Fruit fly (Drosophila melanogaster) whole organism, embryonic: ENCODE measurements around the gene mRpS18C.

Experiments used
- Aef1 ChIP-seq: fragments of 200-800 bp; sonication (Bioruptor generic); IDR thresholded peaks from 3 replicates; pipeline ENCODE4 v1.3.6; 2022; ENCODE audit warnings: missing biosample characterization, missing genetic modification characterization
- Blimp-1 ChIP-seq: fragments of 200-800 bp; sonication (Bioruptor generic); optimal IDR thresholded peaks from 3 replicates; lab custom pipeline; 2018; ENCODE audit warnings: missing biosample characterization, missing genetic modification characterization, mild to moderate bottlenecking, moderate library complexity, missing genetic modification reagents
- CG10431 ChIP-seq: fragments of 200-800 bp; sonication (Bioruptor generic); optimal IDR thresholded peaks from 3 replicates; lab custom pipeline; 2018; ENCODE audit warnings: missing biosample characterization, mild to moderate bottlenecking, missing genetic modification characterization
- CG11085 ChIP-seq: fragments of 200-800 bp; sonication (Bioruptor generic); IDR thresholded peaks from 2 replicates; pipeline ENCODE4 v1.3.6; 2022; ENCODE audit warnings: missing biosample characterization, missing genetic modification characterization
- CG11247 ChIP-seq: fragments of 200-800 bp; sonication (Bioruptor generic); IDR thresholded peaks from 2 replicates; pipeline ENCODE4 v1.3.6; 2022; ENCODE audit warnings: missing biosample characterization, missing genetic modification characterization
- CG1529 ChIP-seq: fragments of 200-800 bp; sonication (Bioruptor generic); optimal IDR thresholded peaks from 3 replicates; lab custom pipeline; 2018; ENCODE audit warnings: missing biosample characterization, missing genetic modification characterization
- CG16779 ChIP-seq: fragments of 200-800 bp; sonication (Bioruptor generic); IDR thresholded peaks from 2 replicates; pipeline ENCODE4 v1.3.6; 2022; ENCODE audit warnings: missing biosample characterization, missing genetic modification characterization
- CG17912 ChIP-seq: fragments of 200-800 bp; sonication (Bioruptor generic); optimal IDR thresholded peaks from 2 replicates; lab custom pipeline; 2018; ENCODE audit warnings: missing biosample characterization, mild to moderate bottlenecking, missing genetic modification characterization
- CG18262 ChIP-seq: fragments of 200-800 bp; optimal IDR thresholded peaks from 3 replicates; lab custom pipeline; 2019; ENCODE audit warnings: missing biosample characterization, mild to moderate bottlenecking, missing genetic modification characterization, moderate library complexity
- CG30431 ChIP-seq: fragments of 200-800 bp; sonication (Bioruptor generic); optimal IDR thresholded peaks from 2 replicates; lab custom pipeline; 2017; ENCODE audit warnings: missing biosample characterization, missing genetic modification characterization
- CG32767 ChIP-seq: fragments of 200-800 bp; sonication (Bioruptor generic); IDR thresholded peaks from 2 replicates; pipeline ENCODE4 v1.3.6; 2022; ENCODE audit warnings: missing biosample characterization, missing genetic modification characterization
- CG34376 ChIP-seq: fragments of 200-800 bp; sonication (Bioruptor generic); optimal IDR thresholded peaks from 2 replicates; lab custom pipeline; 2018; ENCODE audit warnings: missing biosample characterization, mild to moderate bottlenecking, missing genetic modification characterization
- CG3847 ChIP-seq: fragments of 200-800 bp; sonication (Bioruptor generic); IDR thresholded peaks from 2 replicates; pipeline ENCODE4 v1.3.6; 2022; ENCODE audit warnings: missing biosample characterization, missing genetic modification characterization
- CG4854 ChIP-seq: fragments of 200-800 bp; sonication (Bioruptor generic); optimal IDR thresholded peaks from 2 replicates; lab custom pipeline; 2016; ENCODE audit warnings: missing biosample characterization, missing genetic modification characterization, inconsistent platforms
- CG5180 ChIP-seq: fragments of 200-800 bp; sonication (Bioruptor generic); optimal IDR thresholded peaks from 3 replicates; lab custom pipeline; 2017; ENCODE audit warnings: missing biosample characterization, missing genetic modification characterization, mild to moderate bottlenecking, moderate library complexity, missing genetic modification reagents
- CG6813 ChIP-seq: fragments of 200-800 bp; sonication (Bioruptor generic); optimal IDR thresholded peaks from 2 replicates; lab custom pipeline; 2017; ENCODE audit warnings: missing biosample characterization, missing genetic modification characterization, mild to moderate bottlenecking, moderate library complexity, missing genetic modification reagents
- CG7357 ChIP-seq: fragments of 200-800 bp; sonication (Bioruptor generic); IDR thresholded peaks from 3 replicates; pipeline ENCODE4 v1.3.6; 2022; ENCODE audit warnings: missing biosample characterization, missing genetic modification characterization
- CG7372 ChIP-seq: fragments of 200-800 bp; sonication (Bioruptor generic); IDR thresholded peaks from 2 replicates; pipeline ENCODE4 v1.3.6; 2022; ENCODE audit warnings: missing biosample characterization, missing genetic modification characterization
- CG7786 ChIP-seq: fragments of 200-800 bp; sonication (Bioruptor generic); optimal IDR thresholded peaks from 2 replicates; lab custom pipeline; 2016; ENCODE audit warnings: missing biosample characterization, missing genetic modification characterization
- CG8089 ChIP-seq: fragments of 200-800 bp; sonication (Bioruptor generic); optimal IDR thresholded peaks from 3 replicates; lab custom pipeline; 2016; ENCODE audit warnings: missing biosample characterization, missing genetic modification characterization
- CG8478 ChIP-seq: fragments of >200 bp; optimal IDR thresholded peaks from 2 replicates; lab custom pipeline; 2018
- Dip2 ChIP-seq: fragments of 200-800 bp; sonication (Bioruptor generic); IDR thresholded peaks from 2 replicates; pipeline ENCODE4 v1.3.6; 2022; ENCODE audit warnings: missing biosample characterization, missing genetic modification characterization
- Dip3 ChIP-seq: fragments of 200-800 bp; sonication (Bioruptor generic); optimal IDR thresholded peaks from 3 replicates; lab custom pipeline; 2016; ENCODE audit warnings: missing biosample characterization, missing genetic modification characterization
- Fer2 ChIP-seq: fragments of 200-800 bp; sonication (Bioruptor generic); optimal IDR thresholded peaks from 2 replicates; lab custom pipeline; 2018; ENCODE audit warnings: missing biosample characterization, mild to moderate bottlenecking, missing genetic modification characterization, moderate library complexity
- HLHmδ ChIP-seq: fragments of 200-800 bp; sonication (Bioruptor generic); optimal IDR thresholded peaks from 2 replicates; lab custom pipeline; 2018; ENCODE audit warnings: missing biosample characterization, mild to moderate bottlenecking, missing genetic modification characterization, moderate library complexity
- MBD-R2 ChIP-seq: fragments of 200-800 bp; sonication (Bioruptor generic); IDR thresholded peaks from 2 replicates; pipeline ENCODE4 v1.3.6; 2022; ENCODE audit warnings: missing biosample characterization, missing genetic modification characterization
- Max ChIP-seq: fragments of 200-800 bp; sonication (Bioruptor generic); optimal IDR thresholded peaks from 2 replicates; lab custom pipeline; 2016; ENCODE audit warnings: missing biosample characterization, mild to moderate bottlenecking, missing genetic modification characterization
- Sry-β ChIP-seq: fragments of 200-800 bp; sonication (Bioruptor generic); optimal IDR thresholded peaks from 2 replicates; lab custom pipeline; 2018; ENCODE audit warnings: missing biosample characterization, mild to moderate bottlenecking, missing genetic modification characterization, moderate library complexity
- Xbp1 ChIP-seq: fragments of 200-800 bp; sonication (Bioruptor generic); optimal IDR thresholded peaks from 3 replicates; lab custom pipeline; 2016; ENCODE audit warnings: missing biosample characterization, mild to moderate bottlenecking, missing genetic modification characterization
- amos ChIP-seq: fragments of 200-800 bp; sonication (Bioruptor generic); IDR thresholded peaks from 2 replicates; pipeline ENCODE4 v1.3.6; 2022; ENCODE audit warnings: missing biosample characterization, missing genetic modification characterization; ENCODE audit not compliant: partially characterized antibody
- ara ChIP-seq: fragments of 200-800 bp; sonication (Bioruptor generic); IDR thresholded peaks from 2 replicates; pipeline ENCODE4 v1.3.6; 2022; ENCODE audit warnings: missing biosample characterization, missing genetic modification characterization
- ash1 ChIP-seq: fragments of 200-800 bp; sonication (Bioruptor generic); optimal IDR thresholded peaks from 2 replicates; lab custom pipeline; 2018; ENCODE audit warnings: missing biosample characterization, mild to moderate bottlenecking, missing genetic modification characterization
- bigmax ChIP-seq: fragments of 200-800 bp; sonication (Bioruptor generic); optimal IDR thresholded peaks from 2 replicates; lab custom pipeline; 2018; ENCODE audit warnings: missing biosample characterization, mild to moderate bottlenecking, missing genetic modification characterization
- crol ChIP-seq: fragments of 200-800 bp; sonication (Bioruptor generic); IDR thresholded peaks from 2 replicates; pipeline ENCODE4 v1.3.6; 2022; ENCODE audit warnings: missing biosample characterization, missing genetic modification characterization
- cwo ChIP-seq: fragments of 200-800 bp; sonication (Bioruptor generic); optimal IDR thresholded peaks from 3 replicates; lab custom pipeline; 2017; ENCODE audit warnings: missing biosample characterization, missing genetic modification characterization, mild to moderate bottlenecking, moderate library complexity, missing genetic modification reagents
- dm ChIP-seq: fragments of 200-800 bp; sonication (Bioruptor generic); optimal IDR thresholded peaks from 3 replicates; lab custom pipeline; 2016; ENCODE audit warnings: missing biosample characterization, missing genetic modification characterization
- dmrt99B ChIP-seq: fragments of 200-800 bp; sonication (Bioruptor generic); optimal IDR thresholded peaks from 2 replicates; lab custom pipeline; 2018; ENCODE audit warnings: missing biosample characterization, mild to moderate bottlenecking, missing genetic modification characterization, moderate library complexity
- emc ChIP-seq: fragments of 200-800 bp; sonication (Bioruptor generic); optimal IDR thresholded peaks from 2 replicates; lab custom pipeline; 2016; ENCODE audit warnings: missing biosample characterization, missing genetic modification characterization
- eve ChIP-seq, 2 experiments: fragments of >200 bp; optimal IDR thresholded peaks; 2 replicates each; lab custom pipeline; 2017; ENCODE audit warnings: missing biosample characterization in 2 of 2, missing genetic modification characterization in 2 of 2
- h ChIP-seq: fragments of >200 bp; optimal IDR thresholded peaks from 2 replicates; lab custom pipeline; 2017
- jigr1 ChIP-seq: fragments of 200-800 bp; sonication (Bioruptor generic); IDR thresholded peaks from 3 replicates; pipeline ENCODE4 v1.3.6; 2022; ENCODE audit warnings: missing biosample characterization, missing genetic modification characterization
- jumu ChIP-seq: fragments of 200-800 bp; sonication (Bioruptor generic); optimal IDR thresholded peaks from 3 replicates; lab custom pipeline; 2016; ENCODE audit warnings: missing biosample characterization, missing genetic modification characterization
- lov ChIP-seq, 2 experiments: fragments of 200-800 bp in 1 of 2; fragments of >200 bp in 1 of 2; sonication (Bioruptor generic) in 1 of 2; IDR thresholded peaks in 1 of 2; optimal IDR thresholded peaks in 1 of 2; 2 replicates in 1 of 2; 3 replicates in 1 of 2; pipeline versions ENCODE4 v1.3.6 to Lab custom; 2017 to 2022; ENCODE audit warnings: missing biosample characterization in 1 of 2, missing genetic modification characterization in 1 of 2
- repo ChIP-seq: fragments of 200-800 bp; sonication (Bioruptor generic); optimal IDR thresholded peaks from 2 replicates; lab custom pipeline; 2016; ENCODE audit warnings: missing biosample characterization, missing genetic modification characterization
- scrt ChIP-seq: fragments of 200-800 bp; sonication (Bioruptor generic); optimal IDR thresholded peaks from 2 replicates; lab custom pipeline; 2018; ENCODE audit warnings: missing biosample characterization, mild to moderate bottlenecking, missing genetic modification characterization, moderate library complexity
- shn ChIP-seq: fragments of 200-800 bp; sonication (Bioruptor generic); optimal IDR thresholded peaks from 3 replicates; lab custom pipeline; 2016; ENCODE audit warnings: missing biosample characterization, missing genetic modification characterization
- toy ChIP-seq: fragments of 200-800 bp; sonication (Bioruptor generic); IDR thresholded peaks from 2 replicates; pipeline ENCODE4 v1.3.6; 2022; ENCODE audit warnings: missing biosample characterization, missing genetic modification characterization
- vvl ChIP-seq: fragments of 200-800 bp; sonication (Bioruptor generic); IDR thresholded peaks from 2 replicates; pipeline ENCODE4 v1.3.6; 2022; ENCODE audit warnings: missing biosample characterization, missing genetic modification characterization
- wor ChIP-seq: fragments of 200-800 bp; sonication (Bioruptor generic); IDR thresholded peaks from 2 replicates; pipeline ENCODE4 v1.3.6; 2022; ENCODE audit warnings: missing biosample characterization, missing genetic modification characterization
- yki ChIP-seq: fragments of >200 bp; optimal IDR thresholded peaks from 3 replicates; lab custom pipeline; 2018
- zfh2 ChIP-seq: fragments of 200-800 bp; sonication (Bioruptor generic); optimal IDR thresholded peaks from 2 replicates; lab custom pipeline; 2016; ENCODE audit warnings: missing biosample characterization, missing genetic modification characterization

mRpS18C gene

dm6 chr3R:30388215-30388871 is 35.4 kb upstream of the mRpS18C start (continued):
- peak; percentile 97 for TF ChIP-seq CG34376 (GFP tag; lab: Kevin White, UChicago)
- TF ChIP-seq wor: peak; percentile 89
- peak; percentile 37 for TF ChIP-seq bigmax (GFP tag; lab: Kevin White, UChicago)
- peak; percentile 98 for TF ChIP-seq CG7786 (GFP tag; lab: Kevin White, UChicago)
- TF ChIP-seq CG1529 (GFP tag; lab: Kevin White, UChicago): peak; percentile 96
- peak; percentile 83 for TF ChIP-seq CG7357 (GFP tag; lab: Robert Waterston, UW)
- peak; percentile 76 for TF ChIP-seq Sry-β
- peak; percentile 95 for TF ChIP-seq dm (GFP tag; lab: Kevin White, UChicago)
- peak; percentile 64 for TF ChIP-seq CG17912 (GFP tag; lab: Kevin White, UChicago)
- peak; percentile 91 for TF ChIP-seq CG3847 (GFP tag; lab: Robert Waterston, UW)
- peak; percentile 98 for TF ChIP-seq CG18262 (tag; lab: Kevin White, UChicago)
- peak; percentile 90 for TF ChIP-seq CG4854 (GFP tag; lab: Kevin White, UChicago)
- peak; percentile 51 for TF ChIP-seq Dip2
- TF ChIP-seq CG10431 (GFP tag; lab: Kevin White, UChicago): peak; percentile 89
- TF ChIP-seq yki (lab: Kevin White, UChicago): no peak
- peak; percentile 97 for TF ChIP-seq CG8089 (GFP tag; lab: Kevin White, UChicago)
- TF ChIP-seq CG6813 (GFP tag; lab: Kevin White, UChicago): peak; percentile 91
- peak; percentile 91 for TF ChIP-seq Aef1 (GFP tag; lab: Robert Waterston, UW)
- no peak for TF ChIP-seq lov (optimal IDR thresholded peaks at IDR 0.05; lab: Kevin White, UChicago)
- TF ChIP-seq lov (GFP tag; IDR thresholded peaks at IDR 0.05; lab: Robert Waterston, UW): peak; percentile 86
- TF ChIP-seq jumu: peak; percentile 97
- TF ChIP-seq CG30431 (GFP tag; lab: Kevin White, UChicago): peak; percentile 93
- peak; percentile 96 for TF ChIP-seq zfh2 (GFP tag; lab: Kevin White, UChicago)
- no peak; the same call in 1 of the 2 replicates for TF ChIP-seq crol
- TF ChIP-seq Xbp1 (GFP tag; lab: Kevin White, UChicago): peak; percentile 97
- TF ChIP-seq ara (GFP tag; lab: Robert Waterston, UW): peak; percentile 81
- TF ChIP-seq HLHmδ: peak; percentile 82
- peak; percentile 90 for TF ChIP-seq CG5180 (GFP tag; lab: Kevin White, UChicago)
- peak; percentile 94 for TF ChIP-seq cwo (GFP tag; lab: Kevin White, UChicago)
- TF ChIP-seq CG7372 (GFP tag; lab: Robert Waterston, UW): peak; percentile 87
- TF ChIP-seq CG32767 (GFP tag; lab: Robert Waterston, UW): no peak; the same call in none of the 2 replicates
- TF ChIP-seq CG11085: peak; percentile 84
- peak; percentile 97 for TF ChIP-seq shn
- peak; percentile 88 for TF ChIP-seq scrt (GFP tag; lab: Kevin White, UChicago)
- TF ChIP-seq MBD-R2 (GFP tag; lab: Robert Waterston, UW): peak; percentile 61
- TF ChIP-seq emc: peak; percentile 96
- no peak for TF ChIP-seq h (lab: Kevin White, UChicago)
- TF ChIP-seq amos (GFP tag; lab: Robert Waterston, UW): no peak; the same call in 1 of the 2 replicates
- TF ChIP-seq eve (GFP tag; optimal IDR thresholded peaks at IDR 0.05; lab: Kevin White, UChicago): peak; percentile 13 to 99
- peak; percentile 90 for TF ChIP-seq Fer2 (tag; lab: Kevin White, UChicago)
- peak; percentile 85 for TF ChIP-seq jigr1 (GFP tag; lab: Robert Waterston, UW)
- peak; percentile 74; the same call in 1 of the 2 replicates for TF ChIP-seq toy (GFP tag; lab: Robert Waterston, UW)
- TF ChIP-seq dmrt99B (tag; lab: Kevin White, UChicago): peak; percentile 94
- TF ChIP-seq repo (GFP tag; lab: Kevin White, UChicago): peak; percentile 95
- peak; percentile 80 for TF ChIP-seq Blimp-1
- TF ChIP-seq Max (GFP tag; lab: Kevin White, UChicago): peak; percentile 95
- TF ChIP-seq CG16779 (GFP tag; lab: Robert Waterston, UW): peak; percentile 75
- TF ChIP-seq CG11247 (GFP tag; lab: Robert Waterston, UW): peak; percentile 83
- peak; percentile 22 for TF ChIP-seq ash1 (GFP tag; lab: Kevin White, UChicago)
- TF ChIP-seq Dip3: peak; percentile 95
- no peak for TF ChIP-seq CG8478 (lab: Kevin White, UChicago)
- TF ChIP-seq vvl (GFP tag; lab: Robert Waterston, UW): peak; percentile 91
